Fruit fly (Drosophila melanogaster) whole organism, wandering third instar larva: Measurements from ENCODE around the gene CG5516.

Experiments
- Abd-B ChIP-seq: fragments of >200 bp; optimal IDR thresholded peaks from 2 replicates; lab custom pipeline; 2017; ENCODE audit warnings: missing biosample characterization, missing genetic modification characterization
- CG9705 ChIP-seq: fragments of 200-800 bp; sonication (Bioruptor generic); optimal IDR thresholded peaks from 2 replicates; lab custom pipeline; 2018; ENCODE audit warnings: missing biosample characterization, mild to moderate bottlenecking, missing genetic modification characterization
- CrebA ChIP-seq: fragments of 200-800 bp; sonication (Bioruptor generic); optimal IDR thresholded peaks from 2 replicates; lab custom pipeline; 2016; ENCODE audit warnings: missing biosample characterization, mild to moderate bottlenecking, missing genetic modification characterization, borderline replicate concordance
- Dfd ChIP-seq: fragments of >200 bp; optimal IDR thresholded peaks from 2 replicates; lab custom pipeline; 2017; ENCODE audit warnings: missing biosample characterization, missing genetic modification characterization
- Dif ChIP-seq: fragments of 200-275, 200-300 bp; sonication (Bioruptor generic); optimal IDR thresholded peaks from 2 replicates; lab custom pipeline; 2018; ENCODE audit warnings: missing biosample characterization, missing genetic modification characterization; ENCODE audit not compliant: partially characterized antibody
- GATAd ChIP-seq: sonication (Bioruptor generic); optimal IDR thresholded peaks from 2 replicates; lab custom pipeline; 2016; ENCODE audit warnings: missing biosample characterization, missing genetic modification characterization
- Hnf4 ChIP-seq: fragments of 200-800 bp; sonication (Bioruptor generic); optimal IDR thresholded peaks from 2 replicates; lab custom pipeline; 2016; ENCODE audit warnings: missing biosample characterization, mild to moderate bottlenecking, missing genetic modification characterization
- Hr78 ChIP-seq: fragments of >200 bp; optimal IDR thresholded peaks from 2 replicates; lab custom pipeline; 2017; ENCODE audit warnings: missing biosample characterization, missing genetic modification characterization
- Hr83 ChIP-seq: fragments of 200-300 bp; sonication (Bioruptor generic); optimal IDR thresholded peaks from 2 replicates; lab custom pipeline; 2016; ENCODE audit warnings: missing biosample characterization, mild to moderate bottlenecking, missing genetic modification characterization, moderate library complexity; ENCODE audit not compliant: poor library complexity, severe bottlenecking
- Jra ChIP-seq: sonication (Bioruptor generic); optimal IDR thresholded peaks from 2 replicates; lab custom pipeline; 2016; ENCODE audit warnings: missing biosample characterization, missing genetic modification characterization
- Mio ChIP-seq: sonication (Bioruptor generic); optimal IDR thresholded peaks from 2 replicates; lab custom pipeline; 2016; ENCODE audit warnings: missing biosample characterization, missing genetic modification characterization
- Myc ChIP-seq: fragments of >200 bp; optimal IDR thresholded peaks from 2 replicates; lab custom pipeline; 2017
- OdsH ChIP-seq: fragments of 200-800 bp; sonication (Bioruptor generic); optimal IDR thresholded peaks from 2 replicates; lab custom pipeline; 2016; ENCODE audit warnings: missing biosample characterization, mild to moderate bottlenecking, missing genetic modification characterization
- Rel ChIP-seq, 2 experiments: fragments of 200-800 bp; sonication (Bioruptor generic) in 1 of 2; optimal IDR thresholded peaks; 2 replicates in 1 of 2; 3 replicates in 1 of 2; lab custom pipeline; 2016 to 2019; ENCODE audit warnings: mild to moderate bottlenecking in 2 of 2, missing biosample characterization in 2 of 2, missing genetic modification characterization in 2 of 2, moderate library complexity in 1 of 2
- Vsx2 ChIP-seq: fragments of 200-300, 225-300 bp; sonication (Bioruptor generic); optimal IDR thresholded peaks from 2 replicates; lab custom pipeline; 2018; ENCODE audit warnings: missing biosample characterization, missing genetic modification characterization; ENCODE audit not compliant: partially characterized antibody
- br ChIP-seq: fragments of 200-800 bp; sonication (Bioruptor generic); optimal IDR thresholded peaks from 2 replicates; lab custom pipeline; 2016; ENCODE audit warnings: missing biosample characterization, missing genetic modification characterization
- dl ChIP-seq, 2 experiments: fragments of 175-275, 200-275 bp in 1 of 2; fragments of 200-275 bp in 1 of 2; sonication (Bioruptor generic); optimal IDR thresholded peaks; lab custom pipeline; 2018; ENCODE audit warnings: mild to moderate bottlenecking in 2 of 2, missing biosample characterization in 2 of 2, missing genetic modification characterization in 2 of 2, moderate library complexity in 2 of 2; ENCODE audit not compliant: partially characterized antibody in 2 of 2, insufficient read depth in 1 of 2
- dmrt93B ChIP-seq: fragments of 200-800 bp; sonication (Bioruptor generic); optimal IDR thresholded peaks from 2 replicates; lab custom pipeline; 2018; ENCODE audit warnings: missing biosample characterization, mild to moderate bottlenecking, missing genetic modification characterization
- dsf ChIP-seq: sonication (Bioruptor generic); optimal IDR thresholded peaks from 2 replicates; lab custom pipeline; 2016; ENCODE audit warnings: missing biosample characterization, missing genetic modification characterization, borderline replicate concordance
- ey ChIP-seq: fragments of 200-800 bp; sonication (Bioruptor generic); optimal IDR thresholded peaks from 2 replicates; lab custom pipeline; 2016; ENCODE audit warnings: missing biosample characterization, missing genetic modification characterization
- foxo ChIP-seq, 2 experiments: fragments of 200-800 bp; sonication (Bioruptor generic); optimal IDR thresholded peaks; 2 replicates in 1 of 2; 3 replicates in 1 of 2; lab custom pipeline; 2016 to 2017; ENCODE audit warnings: missing biosample characterization in 2 of 2, missing genetic modification characterization in 2 of 2
- fru ChIP-seq: fragments of 200-800 bp; sonication (Bioruptor generic); optimal IDR thresholded peaks from 3 replicates; lab custom pipeline; 2016; ENCODE audit warnings: missing biosample characterization, mild to moderate bottlenecking, missing genetic modification characterization
- h ChIP-seq: fragments of 200-800 bp; sonication (Bioruptor generic); optimal IDR thresholded peaks from 3 replicates; lab custom pipeline; 2016; ENCODE audit warnings: missing biosample characterization, mild to moderate bottlenecking, missing genetic modification characterization
- jim ChIP-seq: fragments of 175-275, 200-325 bp; sonication (Bioruptor generic); optimal IDR thresholded peaks from 2 replicates; lab custom pipeline; 2016; ENCODE audit warnings: missing biosample characterization, mild to moderate bottlenecking, missing genetic modification characterization
- lola ChIP-seq: fragments of >200 bp; optimal IDR thresholded peaks from 2 replicates; lab custom pipeline; 2017; ENCODE audit warnings: missing biosample characterization, missing genetic modification characterization
- pan ChIP-seq: fragments of >200 bp; optimal IDR thresholded peaks from 2 replicates; lab custom pipeline; 2017
- psq ChIP-seq: fragments of 200-800 bp; sonication (Bioruptor generic); optimal IDR thresholded peaks from 3 replicates; lab custom pipeline; 2017; ENCODE audit warnings: missing biosample characterization, mild to moderate bottlenecking, missing genetic modification characterization, moderate library complexity
- rgr ChIP-seq: fragments of 200-800 bp; sonication (Bioruptor generic); optimal IDR thresholded peaks from 3 replicates; lab custom pipeline; 2016; ENCODE audit warnings: missing biosample characterization, mild to moderate bottlenecking, missing genetic modification characterization
- sage ChIP-seq: fragments of 200-800 bp; sonication (Bioruptor generic); optimal IDR thresholded peaks from 2 replicates; lab custom pipeline; 2016; ENCODE audit warnings: missing biosample characterization, mild to moderate bottlenecking, missing genetic modification characterization
- sv ChIP-seq: fragments of 200-800 bp; sonication (Bioruptor generic); optimal IDR thresholded peaks from 3 replicates; lab custom pipeline; 2016; ENCODE audit warnings: missing biosample characterization, missing genetic modification characterization
- tai ChIP-seq: sonication (Bioruptor generic); optimal IDR thresholded peaks from 2 replicates; lab custom pipeline; 2016; ENCODE audit warnings: missing biosample characterization, missing genetic modification characterization
- usp ChIP-seq: fragments of >200 bp; optimal IDR thresholded peaks from 2 replicates; lab custom pipeline; 2017; ENCODE audit warnings: missing biosample characterization, missing genetic modification characterization
- woc ChIP-seq: sonication (Bioruptor generic); optimal IDR thresholded peaks from 2 replicates; lab custom pipeline; 2016; ENCODE audit warnings: missing biosample characterization, mild to moderate bottlenecking, missing genetic modification characterization

The CG5516 gene

dm6 chr3R:15933609-15934232, 30.0 kb upstream of the CG5516 start, which contains the start of the genes CG5478 and blp:
Gene CG5478 (minus strand): TSS chr3R:15933734.
Gene blp (plus strand): TSS chr3R:15933847.
- TF ChIP-seq Mio = no peak
- TF ChIP-seq sage (GFP tag; lab: Kevin White, UChicago) = peak; percentile 34
- peak; percentile 87 for TF ChIP-seq Vsx2 (GFP tag; lab: Kevin White, UChicago)

- peak; percentile 55 for TF ChIP-seq Vsx2 (GFP tag; lab: Kevin White, UChicago)
- TF ChIP-seq sv (GFP tag; lab: Kevin White, UChicago) = no peak
- no peak for TF ChIP-seq h
- peak; percentile 27 for TF ChIP-seq rgr
- peak; percentile 11 for TF ChIP-seq sage (GFP tag; lab: Kevin White, UChicago)
Observed at dm6 chr3R:15934952-15935351, 28.7 kb upstream of the CG5516 start, which contains the start of gene Sap47. Gene Sap47 (plus strand): TSS chr3R:15935100.

dm6 chr3R:15935538-15935937, 28.1 kb upstream of the CG5516 start:
- TF ChIP-seq usp (GFP tag; lab: Kevin White, UChicago) = no peak
- TF ChIP-seq sage (GFP tag; lab: Kevin White, UChicago) = no peak
- TF ChIP-seq sv (GFP tag; lab: Kevin White, UChicago) = no peak
- no peak for TF ChIP-seq woc (GFP tag; lab: Kevin White, UChicago)
- TF ChIP-seq Rel (GFP tag; optimal IDR thresholded peaks at IDR 0.05; lab: Kevin White, UChicago) = no peak
- TF ChIP-seq Rel (tag; optimal IDR thresholded peaks at IDR 0.05; lab: Kevin White, UChicago) = no peak
- no peak for TF ChIP-seq Hr78 (GFP tag; lab: Kevin White, UChicago)
- no peak for TF ChIP-seq OdsH (GFP tag; lab: Kevin White, UChicago)
- TF ChIP-seq GATAd = no peak
- TF ChIP-seq jim (GFP tag; lab: Kevin White, UChicago) = no peak
- TF ChIP-seq Myc (lab: Kevin White, UChicago) = no peak
- TF ChIP-seq Abd-B = no peak
- TF ChIP-seq Dif (GFP tag; lab: Kevin White, UChicago) = no peak
- no peak for TF ChIP-seq ey (GFP tag; lab: Kevin White, UChicago)

- TF ChIP-seq sv (GFP tag; lab: Kevin White, UChicago) (no peak), Dfd (GFP tag; lab: Kevin White, UChicago) (no peak), Rel (GFP tag; optimal IDR thresholded peaks at IDR 0.05; lab: Kevin White, UChicago) (no peak), Rel (tag; optimal IDR thresholded peaks at IDR 0.05; lab: Kevin White, UChicago) (no peak), Hnf4 (GFP tag; lab: Kevin White, UChicago) (no peak)
Observed at dm6 chr3R:15937708-15938107, 26.0 kb upstream of the CG5516 start.

dm6 chr3R:15947605-15948004, 16.1 kb upstream of the CG5516 start:
- TF ChIP-seq Myc (lab: Kevin White, UChicago) = no peak
- no peak for TF ChIP-seq Abd-B
- no peak for TF ChIP-seq fru (GFP tag; lab: Kevin White, UChicago)
- no peak for TF ChIP-seq pan (lab: Kevin White, UChicago)
- TF ChIP-seq tai (GFP tag; lab: Kevin White, UChicago) = no peak
- no peak for TF ChIP-seq jim (GFP tag; lab: Kevin White, UChicago)
- TF ChIP-seq Hnf4 (GFP tag; lab: Kevin White, UChicago) = no peak
- no peak for TF ChIP-seq sage (GFP tag; lab: Kevin White, UChicago)
- no peak for TF ChIP-seq dl (GFP tag; optimal IDR thresholded peaks at IDR 0.05; lab: Kevin White, UChicago; ENCODE audit: insufficient read depth in 1 of 2, partially characterized antibody in 2 of 2)
- no peak for TF ChIP-seq dmrt93B (GFP tag; lab: Kevin White, UChicago)
- TF ChIP-seq h = no peak
- no peak for TF ChIP-seq Jra (GFP tag; lab: Kevin White, UChicago)
- no peak for TF ChIP-seq rgr
- no peak for TF ChIP-seq Mio
- TF ChIP-seq Hr83 (GFP tag; lab: Kevin White, UChicago) = no peak
- no peak for TF ChIP-seq psq (GFP tag; lab: Kevin White, UChicago)
- TF ChIP-seq CrebA (GFP tag; lab: Kevin White, UChicago) = no peak

- TF ChIP-seq dsf (no peak), foxo (GFP tag; optimal IDR thresholded peaks at IDR 0.05; lab: Kevin White, UChicago) (no peak), CG9705 (no peak), rgr (no peak), h (no peak), dl (GFP tag; optimal IDR thresholded peaks at IDR 0.05; lab: Kevin White, UChicago; ENCODE audit: insufficient read depth in 1 of 2, partially characterized antibody in 2 of 2) (no peak), br (no peak), OdsH (GFP tag; lab: Kevin White, UChicago) (no peak), lola (no peak), Vsx2 (GFP tag; lab: Kevin White, UChicago) (no peak), Myc (lab: Kevin White, UChicago) (no peak), fru (GFP tag; lab: Kevin White, UChicago) (no peak), Dif (GFP tag; lab: Kevin White, UChicago) (no peak), CrebA (GFP tag; lab: Kevin White, UChicago) (no peak), tai (GFP tag; lab: Kevin White, UChicago) (no peak), dmrt93B (GFP tag; lab: Kevin White, UChicago) (no peak), woc (GFP tag; lab: Kevin White, UChicago) (no peak)
Observed at dm6 chr3R:15950843-15951242, 12.8 kb upstream of the CG5516 start, which contains the start of the genes CG31088 and CG46383. Gene CG31088 (minus strand): TSS chr3R:15950943. Gene CG46383 (minus strand): TSS chr3R:15950943.
